Worm (Caenorhabditis elegans) whole organism, L4 larva: Measurements from ENCODE around the gene col-167.
A peak's percentile ranks its signal among the peaks of the same experiment; 100 is the strongest.

ENCODE experiments used
- F10B5.3 ChIP-seq: sonication (generic microtip); optimal IDR thresholded peaks from 2 replicates; lab custom pipeline; 2016; ENCODE audit warnings: mild to moderate bottlenecking, missing genetic modification characterization, missing compliant biosample characterization
- F37D6.2 ChIP-seq: sonication (generic microtip); optimal IDR thresholded peaks from 2 replicates; lab custom pipeline; 2016; ENCODE audit warnings: mild to moderate bottlenecking, missing genetic modification characterization, missing compliant biosample characterization
- F49E8.2 ChIP-seq: sonication (generic microtip); optimal IDR thresholded peaks from 2 replicates; lab custom pipeline; 2016; ENCODE audit warnings: missing compliant biosample characterization, mild to moderate bottlenecking, missing genetic modification characterization, borderline replicate concordance
- R02D3.7 ChIP-seq: fragments of 150-350 bp; sonication (generic microtip); optimal IDR thresholded peaks from 3 replicates; lab custom pipeline; 2014; ENCODE audit warnings: missing biosample characterization, missing genetic modification characterization
- T26A8.4 ChIP-seq: fragments of 200-800 bp; sonication (Bioruptor generic); IDR thresholded peaks from 2 replicates; pipeline ENCODE4 v1.3.6; 2022; ENCODE audit warnings: missing genetic modification characterization, missing compliant biosample characterization
- Y75B8A.6 ChIP-seq: fragments of 200-800 bp; sonication (Bioruptor generic); IDR thresholded peaks from 2 replicates; pipeline ENCODE4 v1.3.6; 2022; ENCODE audit warnings: missing genetic modification reagents, missing genetic modification characterization, missing compliant biosample characterization
- ZK546.5 ChIP-seq, 2 experiments: sonication (generic microtip); optimal IDR thresholded peaks; 2 replicates each; lab custom pipeline; 2017; ENCODE audit warnings: missing biosample characterization in 2 of 2, missing genetic modification characterization in 2 of 2
- aha-1 ChIP-seq: fragments of 150-350 bp; peaks from one replicate; lab custom pipeline; 2014; ENCODE audit warnings: missing biosample characterization, missing genetic modification characterization
- ama-1 ChIP-seq: fragments of 150-350 bp; optimal IDR thresholded peaks from 2 replicates; lab custom pipeline; 2014; ENCODE audit warnings: inconsistent platforms, mixed read lengths
- arid-1 ChIP-seq: fragments of 200-800 bp; sonication (Bioruptor generic); conservative IDR thresholded peaks from 2 replicates; pipeline ENCODE4 v1.3.6; 2022; ENCODE audit warnings: missing genetic modification reagents, missing genetic modification characterization, missing compliant biosample characterization
- attf-4 ChIP-seq: sonication (generic microtip); optimal IDR thresholded peaks from 3 replicates; lab custom pipeline; 2017; ENCODE audit warnings: missing biosample characterization, missing genetic modification characterization
- ceh-44 ChIP-seq: fragments of 200-800 bp; sonication (Bioruptor generic); IDR thresholded peaks from 2 replicates; pipeline ENCODE4 v1.3.6; 2022; ENCODE audit warnings: missing genetic modification reagents, missing genetic modification characterization, missing compliant biosample characterization
- ceh-82 ChIP-seq: sonication (generic microtip); optimal IDR thresholded peaks from 2 replicates; lab custom pipeline; 2017; ENCODE audit warnings: missing biosample characterization, missing genetic modification characterization
- daf-12 ChIP-seq: fragments of 150-350 bp; optimal IDR thresholded peaks from 2 replicates; lab custom pipeline; 2014; ENCODE audit warnings: missing biosample characterization, missing genetic modification reagents, missing genetic modification characterization
- daf-16 ChIP-seq, 3 experiments: sonication (generic microtip); optimal IDR thresholded peaks; 2 replicates each; lab custom pipeline; 2016 to 2017; ENCODE audit warnings: missing genetic modification characterization in 3 of 3, missing genetic modification reagents in 3 of 3, mild to moderate bottlenecking in 2 of 3, missing compliant biosample characterization in 2 of 3, missing biosample characterization in 1 of 3, moderate library complexity in 1 of 3
- dmd-9 ChIP-seq: fragments of 200-800 bp; sonication (Bioruptor generic); IDR thresholded peaks from 2 replicates; pipeline ENCODE4 v1.3.6; 2022; ENCODE audit warnings: missing genetic modification reagents, missing genetic modification characterization, missing compliant biosample characterization
- dpl-1 ChIP-seq: fragments of 150-350 bp; optimal IDR thresholded peaks from 2 replicates; lab custom pipeline; 2014; ENCODE audit warnings: missing biosample characterization, missing genetic modification reagents, missing genetic modification characterization
- duxl-1 ChIP-seq: sonication (generic microtip); optimal IDR thresholded peaks from 2 replicates; lab custom pipeline; 2016; ENCODE audit warnings: mild to moderate bottlenecking, missing genetic modification characterization, moderate library complexity, missing compliant biosample characterization; ENCODE audit not compliant: poor library complexity
- egl-27 ChIP-seq: sonication (generic microtip); optimal IDR thresholded peaks from 3 replicates; lab custom pipeline; 2017; ENCODE audit warnings: missing biosample characterization, missing genetic modification reagents, missing genetic modification characterization
- hif-1 ChIP-seq, 2 experiments: sonication (generic microtip); optimal IDR thresholded peaks; 2 replicates each; lab custom pipeline; 2016 to 2017; ENCODE audit warnings: missing compliant biosample characterization in 2 of 2, missing genetic modification characterization in 2 of 2, missing genetic modification reagents in 2 of 2, missing genotype in 2 of 2, mild to moderate bottlenecking in 1 of 2
- jun-1 ChIP-seq: fragments of 150-350 bp; optimal IDR thresholded peaks from 2 replicates; lab custom pipeline; 2014; ENCODE audit warnings: missing biosample characterization, missing genetic modification reagents, missing genetic modification characterization
- lim-7 ChIP-seq: fragments of 200-800 bp; sonication (Bioruptor generic); IDR thresholded peaks from 2 replicates; pipeline ENCODE4 v1.3.6; 2022; ENCODE audit warnings: missing genetic modification characterization, missing compliant biosample characterization
- lin-1 ChIP-seq: fragments of 200-800 bp; sonication (Bioruptor generic); IDR thresholded peaks from 2 replicates; pipeline ENCODE4 v1.3.6; 2022; ENCODE audit warnings: missing genetic modification reagents, missing genetic modification characterization, missing compliant biosample characterization
- lin-29 ChIP-seq: fragments of 200-800 bp; sonication (Bioruptor generic); IDR thresholded peaks from 2 replicates; pipeline ENCODE4 v1.3.6; 2022; ENCODE audit warnings: missing genetic modification reagents, missing genetic modification characterization, missing compliant biosample characterization
- lin-39 ChIP-seq: fragments of 150-350 bp; optimal IDR thresholded peaks from 2 replicates; lab custom pipeline; 2014; ENCODE audit warnings: missing biosample characterization, missing genetic modification reagents, missing genetic modification characterization
- lsy-2 ChIP-seq, 2 experiments: fragments of 150-350 bp in 1 of 2; sonication (generic microtip) in 1 of 2; optimal IDR thresholded peaks; 2 replicates each; lab custom pipeline; 2014 to 2017; ENCODE audit warnings: missing biosample characterization in 2 of 2, missing genetic modification characterization in 2 of 2
- madf-5 ChIP-seq, 2 experiments: fragments of 200-800 bp; sonication (Bioruptor generic); IDR thresholded peaks; 2 replicates each; pipeline ENCODE4 v1.3.6; 2022; ENCODE audit warnings: missing compliant biosample characterization in 2 of 2, missing genetic modification characterization in 2 of 2
- mdl-1 ChIP-seq, 2 experiments: fragments of 150-350 bp in 1 of 2; sonication (generic microtip) in 1 of 2; optimal IDR thresholded peaks; 2 replicates each; lab custom pipeline; 2014 to 2017; ENCODE audit warnings: missing biosample characterization in 2 of 2, missing genetic modification characterization in 2 of 2
- mep-1 ChIP-seq: fragments of 150-350 bp; sonication (generic microtip); optimal IDR thresholded peaks from 3 replicates; lab custom pipeline; 2014; ENCODE audit warnings: missing biosample characterization, missing genetic modification characterization
- mes-2 ChIP-seq: sonication (generic microtip); optimal IDR thresholded peaks from 2 replicates; lab custom pipeline; 2016; ENCODE audit warnings: missing genotype, mild to moderate bottlenecking, missing genetic modification characterization, missing compliant biosample characterization; ENCODE audit not compliant: poor library complexity, severe bottlenecking
- nhr-11 ChIP-seq: fragments of 150-350 bp; optimal IDR thresholded peaks from 2 replicates; lab custom pipeline; 2014; ENCODE audit warnings: missing biosample characterization, missing genetic modification characterization
- nhr-237 ChIP-seq: sonication (generic microtip); optimal IDR thresholded peaks from 2 replicates; lab custom pipeline; 2017; ENCODE audit warnings: missing biosample characterization, missing genetic modification characterization
- nhr-41 ChIP-seq: fragments of 200-800 bp; sonication (Bioruptor generic); IDR thresholded peaks from 2 replicates; pipeline ENCODE4 v1.3.6; 2022; ENCODE audit warnings: missing genetic modification reagents, missing genetic modification characterization, missing compliant biosample characterization
- sdz-12 ChIP-seq: fragments of 200-800 bp; sonication (Bioruptor generic); optimal IDR thresholded peaks from 2 replicates; lab custom pipeline; 2018; ENCODE audit warnings: mild to moderate bottlenecking, missing genetic modification characterization, missing compliant biosample characterization
- set-16 ChIP-seq: fragments of 200-800 bp; sonication (Bioruptor generic); IDR thresholded peaks from 2 replicates; pipeline ENCODE4 v1.3.6; 2022; ENCODE audit warnings: missing genetic modification reagents, missing genetic modification characterization, missing compliant biosample characterization
- skn-1 ChIP-seq: fragments of 150-350 bp; optimal IDR thresholded peaks from 2 replicates; lab custom pipeline; 2014; ENCODE audit warnings: missing biosample characterization, missing genetic modification characterization
- snpc-4 ChIP-seq: fragments of 150-350 bp; optimal IDR thresholded peaks from 2 replicates; lab custom pipeline; 2014; ENCODE audit warnings: missing biosample characterization, missing genetic modification characterization
- spr-3 ChIP-seq: fragments of 200-800 bp; sonication (Bioruptor generic); optimal IDR thresholded peaks from 2 replicates; lab custom pipeline; 2018; ENCODE audit warnings: mild to moderate bottlenecking, missing genetic modification characterization, missing compliant biosample characterization
- tag-97 ChIP-seq: fragments of 200-800 bp; sonication (Bioruptor generic); IDR thresholded peaks from 2 replicates; pipeline ENCODE4 v1.3.6; 2022; ENCODE audit warnings: missing genetic modification characterization, missing compliant biosample characterization
- unc-130 ChIP-seq: sonication (generic microtip); optimal IDR thresholded peaks from 2 replicates; lab custom pipeline; 2016; ENCODE audit warnings: missing genetic modification reagents, missing genetic modification characterization, missing compliant biosample characterization
- unc-39 ChIP-seq: sonication (generic microtip); optimal IDR thresholded peaks from 2 replicates; lab custom pipeline; 2017; ENCODE audit warnings: missing biosample characterization, missing genetic modification characterization
- unc-62 ChIP-seq, 3 experiments: fragments of 150-350 bp in 1 of 3; sonication (generic microtip); optimal IDR thresholded peaks in 2 of 3; peaks in 1 of 3; 1 replicate in 1 of 3; 2 replicates in 2 of 3; lab custom pipeline; 2014 to 2017; ENCODE audit warnings: missing biosample characterization in 3 of 3, missing genetic modification characterization in 3 of 3, missing genetic modification reagents in 3 of 3, missing genotype in 1 of 3
- vab-7 ChIP-seq: fragments of 200-800 bp; sonication (Bioruptor generic); IDR thresholded peaks from 2 replicates; pipeline ENCODE4 v1.3.6; 2022; ENCODE audit warnings: missing genetic modification reagents, missing genetic modification characterization, missing compliant biosample characterization
- zag-1 ChIP-seq: fragments of 150-350 bp; optimal IDR thresholded peaks from 2 replicates; lab custom pipeline; 2014; ENCODE audit warnings: missing biosample characterization, missing genetic modification characterization
- zip-2 ChIP-seq: fragments of 150-350 bp; optimal IDR thresholded peaks from 2 replicates; lab custom pipeline; 2014; ENCODE audit warnings: missing biosample characterization, missing genetic modification characterization
- ztf-11 ChIP-seq: fragments of 150-350 bp; optimal IDR thresholded peaks from 2 replicates; lab custom pipeline; 2014; ENCODE audit warnings: missing biosample characterization, missing genetic modification characterization

The col-167 gene

ce11 chrX:6280272-6280791 is 43.0 kb upstream of the col-167 start:
- TF ChIP-seq set-16 (GFP tag; lab: Robert Waterston, UW), result peak; percentile 95

ce11 chrX:6280998-6281397 is 42.3 kb upstream of the col-167 start:
- peak in 1 of 2 experiments; percentile 13 for TF ChIP-seq lsy-2 (tag; optimal IDR thresholded peaks at IDR 0.05; lab: Kevin White, UChicago)
- TF ChIP-seq dmd-9, result no peak
- no peak for TF ChIP-seq ztf-11 (tag; lab: Kevin White, UChicago)
- peak in 1 of 2 experiments; percentile 46 for TF ChIP-seq unc-62 (GFP tag; optimal IDR thresholded peaks at IDR 0.05 in 1 of 2; lab: Kevin White, UChicago)
- no peak for TF ChIP-seq unc-62 (tag; optimal IDR thresholded peaks at IDR 0.05; lab: Kevin White, UChicago)
- TF ChIP-seq mep-1, result peak; percentile 67
- peak; percentile 82 for TF ChIP-seq ama-1 (lab: Kevin White, UChicago)
- peak; percentile 43 for TF ChIP-seq mes-2 (tag; lab: Kevin White, UChicago)
- TF ChIP-seq aha-1 (tag; lab: Kevin White, UChicago), result peak; percentile 8

ce11 chrX:6286154-6286553 is 37.1 kb upstream of the col-167 start:
- TF ChIP-seq F49E8.2 (peak; percentile 21), ztf-11 (tag; lab: Kevin White, UChicago) (no peak), zag-1 (tag; lab: Kevin White, UChicago) (no peak), unc-130 (GFP tag; lab: Kevin White, UChicago) (no peak), hif-1 (tag; optimal IDR thresholded peaks at IDR 0.05; lab: Kevin White, UChicago) (no peak), unc-39 (tag; lab: Kevin White, UChicago) (no peak), ZK546.5 (tag; optimal IDR thresholded peaks at IDR 0.05; lab: Kevin White, UChicago) (no peak), snpc-4 (no peak), lin-1 (GFP tag; lab: Robert Waterston, UW) (peak; percentile 63; the same call in 1 of the 2 replicates), nhr-41 (GFP tag; lab: Robert Waterston, UW) (peak; percentile 86), tag-97 (GFP tag; lab: Robert Waterston, UW) (no peak), ceh-82 (tag; lab: Kevin White, UChicago) (no peak), set-16 (GFP tag; lab: Robert Waterston, UW) (no peak), ama-1 (lab: Kevin White, UChicago) (no peak), attf-4 (peak; percentile 17), daf-12 (no peak), lim-7 (GFP tag; lab: Robert Waterston, UW) (peak; percentile 97), egl-27 (tag; lab: Kevin White, UChicago) (no peak), F37D6.2 (no peak), Y75B8A.6 (0 out of 2 replicates have a peak, but pooled peaks have one; percentile 45), mdl-1 (tag; optimal IDR thresholded peaks at IDR 0.05; lab: Kevin White, UChicago) (peak in 1 of 2 experiments; percentile 17), F10B5.3 (tag; lab: Kevin White, UChicago) (no peak), T26A8.4 (GFP tag; lab: Robert Waterston, UW) (peak; percentile 69), zip-2 (tag; lab: Kevin White, UChicago) (peak; percentile 67), duxl-1 (tag; lab: Kevin White, UChicago) (peak; percentile 56), spr-3 (GFP tag; lab: Kevin White, UChicago) (no peak), lin-29 (0 out of 2 replicates have a peak, but pooled peaks have one; percentile 15), arid-1 (GFP tag; lab: Robert Waterston, UW) (peak; percentile 77), skn-1 (tag; lab: Kevin White, UChicago) (no peak), ceh-44 (GFP tag; lab: Robert Waterston, UW) (0 out of 2 replicates have a peak, but pooled peaks have one; percentile 34), sdz-12 (GFP tag; lab: Kevin White, UChicago) (no peak), nhr-237 (no peak), jun-1 (tag; lab: Kevin White, UChicago) (no peak), aha-1 (tag; lab: Kevin White, UChicago) (peak; percentile 81), lin-39 (tag; lab: Kevin White, UChicago) (no peak), dpl-1 (peak; percentile 35), vab-7 (peak; percentile 86), R02D3.7 (no peak), madf-5 (GFP tag; IDR thresholded peaks at IDR 0.05; lab: Robert Waterston, UW) (peak; percentile 49 to 60; a peak in 1 of 4 replicates), nhr-11 (tag; lab: Kevin White, UChicago) (no peak), daf-16 (GFP tag; optimal IDR thresholded peaks at IDR 0.05; lab: Kevin White, UChicago) (peak; percentile 30 to 87), daf-16 (tag; optimal IDR thresholded peaks at IDR 0.05; lab: Kevin White, UChicago) (peak; percentile 70)
